Worm (Caenorhabditis elegans): Measurements from ENCODE around the gene rde-4.

- TF ChIP-seq ama-1 (optimal IDR thresholded peaks at IDR 0.05) (no peak), nhr-11 (tag; optimal IDR thresholded peaks at IDR 0.05) (no peak), eyg-1 (tag; optimal IDR thresholded peaks at IDR 0.05) (no peak), hlh-6 (tag; optimal IDR thresholded peaks at IDR 0.05) (no peak), ceh-30 (tag; optimal IDR thresholded peaks at IDR 0.05) (no peak), K02D7.2 (tag; optimal IDR thresholded peaks at IDR 0.05) (no peak), ets-4 (tag; optimal IDR thresholded peaks at IDR 0.05) (no peak), F13H6.1 (tag; optimal IDR thresholded peaks at IDR 0.05) (no peak), nfya-1 (tag; optimal IDR thresholded peaks at IDR 0.05) (no peak), sox-2 (GFP tag; IDR thresholded peaks at IDR 0.05) (no peak), unc-3 (GFP tag; conservative IDR thresholded peaks at IDR 0.05) (no peak), unc-3 (tag; optimal IDR thresholded peaks at IDR 0.05) (no peak), tbx-2 (tag; optimal IDR thresholded peaks at IDR 0.05) (no peak)
Observed at ce11 chrIII:10206352-10206751, 12.1 kb downstream of the rde-4 start.

Measured in whole organism, late embryonic.